Fruit fly (Drosophila melanogaster): Measurements from ENCODE around the gene Srp72.

Gene Srp72

dm6 chr3R:20560019-20560667 lies 28.4 kb upstream of the Srp72 start, which contains the start of gene CG15922 (continued):
- TF ChIP-seq BEAF-32 (GFP tag; optimal IDR thresholded peaks at IDR 0.05) (peak; percentile 20), unc-4 (GFP tag; IDR thresholded peaks at IDR 0.05; ENCODE audit: partially characterized antibody) (0 out of 2 replicates have a peak, but pooled peaks have one; percentile 13), CG9797 (GFP tag; optimal IDR thresholded peaks at IDR 0.05) (peak; percentile 65), CG7745 (tag; optimal IDR thresholded peaks at IDR 0.05) (peak; percentile 33), tll (GFP tag; optimal IDR thresholded peaks at IDR 0.05) (no peak), en (GFP tag; optimal IDR thresholded peaks at IDR 0.05) (no peak), vnd (GFP tag; IDR thresholded peaks at IDR 0.05; ENCODE audit: partially characterized antibody) (no peak), E2f2 (GFP tag; IDR thresholded peaks at IDR 0.05) (peak; percentile 86), CG17359 (tag; optimal IDR thresholded peaks at IDR 0.05) (peak; percentile 13), Hmr (GFP tag; optimal IDR thresholded peaks at IDR 0.05) (peak; percentile 13), sc (optimal IDR thresholded peaks at IDR 0.05) (no peak), sc (GFP tag; optimal IDR thresholded peaks at IDR 0.05) (no peak), Bdp1 (GFP tag; optimal IDR thresholded peaks at IDR 0.05) (no peak), caup (GFP tag; optimal IDR thresholded peaks at IDR 0.05; ENCODE audit: severe bottlenecking) (no peak), schlank (tag; optimal IDR thresholded peaks at IDR 0.05) (no peak), CG7987 (GFP tag; optimal IDR thresholded peaks at IDR 0.05) (no peak), Myb (GFP tag; optimal IDR thresholded peaks at IDR 0.05) (peak; percentile 3), Dbx (GFP tag; IDR thresholded peaks at IDR 0.05) (no peak), CG12236 (GFP tag; optimal IDR thresholded peaks at IDR 0.05) (no peak), CG2120 (GFP tag; optimal IDR thresholded peaks at IDR 0.05) (peak; percentile 21), CG7556 (GFP tag; optimal IDR thresholded peaks at IDR 0.05) (no peak), CG7357 (GFP tag; IDR thresholded peaks at IDR 0.05) (no peak), Mad (GFP tag; optimal IDR thresholded peaks at IDR 0.05) (no peak), CG11504 (tag; optimal IDR thresholded peaks at IDR 0.05) (peak; percentile 59), pho (GFP tag; optimal IDR thresholded peaks at IDR 0.05) (no peak), Rx (GFP tag; IDR thresholded peaks at IDR 0.05) (no peak), sqz (GFP tag; optimal IDR thresholded peaks at IDR 0.05) (no peak), Sox102F (GFP tag; optimal IDR thresholded peaks at IDR 0.05) (peak; percentile 31), oc (tag; optimal IDR thresholded peaks at IDR 0.05) (no peak), Dip3 (GFP tag; optimal IDR thresholded peaks at IDR 0.05) (no peak), Hmx (GFP tag; optimal IDR thresholded peaks at IDR 0.05) (no peak), CG18764 (GFP tag; optimal IDR thresholded peaks at IDR 0.05) (no peak), CG15269 (tag; optimal IDR thresholded peaks at IDR 0.05) (peak; percentile 31), p53 (GFP tag; optimal IDR thresholded peaks at IDR 0.05) (no peak), Kr (GFP tag; optimal IDR thresholded peaks at IDR 0.05) (no peak), CG14965 (GFP tag; optimal IDR thresholded peaks at IDR 0.05; ENCODE audit: borderline replicate concordance) (no peak), CG4360 (GFP tag; IDR thresholded peaks at IDR 0.05) (no peak), phol (tag; optimal IDR thresholded peaks at IDR 0.05) (no peak), odd (GFP tag; optimal IDR thresholded peaks at IDR 0.05) (no peak), CG5180 (GFP tag; optimal IDR thresholded peaks at IDR 0.05) (peak; percentile 31), CG12659 (GFP tag; optimal IDR thresholded peaks at IDR 0.05) (peak; percentile 13), Meics (GFP tag; optimal IDR thresholded peaks at IDR 0.05) (peak; percentile 28), CG12155 (GFP tag; optimal IDR thresholded peaks at IDR 0.05) (peak; percentile 1), CG1233 (GFP tag; optimal IDR thresholded peaks at IDR 0.05) (peak; percentile 6), HLH3B (GFP tag; IDR thresholded peaks at IDR 0.05) (peak; percentile 41; the same call in 1 of the 2 replicates), CG13624 (GFP tag; optimal IDR thresholded peaks at IDR 0.05) (no peak), CG2202 (tag; optimal IDR thresholded peaks at IDR 0.05) (no peak), gce (GFP tag; IDR thresholded peaks at IDR 0.05) (no peak), her (GFP tag; optimal IDR thresholded peaks at IDR 0.05) (no peak), Aef1 (GFP tag; IDR thresholded peaks at IDR 0.05) (peak; percentile 23; the same call in 1 of the 3 replicates)
